Worm (Caenorhabditis elegans) whole organism, late embryonic: Measurements from ENCODE around the gene C25E10.13.

Experiments used
- C08G9.2 ChIP-seq: sonication (generic microtip); optimal IDR thresholded peaks from 2 replicates; lab custom pipeline; 2016; ENCODE audit warnings: mild to moderate bottlenecking, missing genetic modification characterization, moderate library complexity, missing compliant biosample characterization
- T23F11.4 ChIP-seq: fragments of 200-800 bp; sonication (Bioruptor generic); optimal IDR thresholded peaks from 2 replicates; lab custom pipeline; 2018; ENCODE audit warnings: mild to moderate bottlenecking, missing genetic modification characterization, missing compliant biosample characterization
- ahr-1 ChIP-seq: sonication (generic microtip); optimal IDR thresholded peaks from 2 replicates; lab custom pipeline; 2016; ENCODE audit warnings: missing genetic modification characterization, missing compliant biosample characterization
- ceh-18 ChIP-seq: sonication (generic microtip); optimal IDR thresholded peaks from 2 replicates; lab custom pipeline; 2016; ENCODE audit warnings: missing genetic modification characterization, missing compliant biosample characterization
- ceh-2 ChIP-seq: sonication (generic microtip); optimal IDR thresholded peaks from 2 replicates; lab custom pipeline; 2016; ENCODE audit warnings: missing genotype, missing genetic modification characterization, missing compliant biosample characterization
- ceh-22 ChIP-seq: sonication (generic microtip); optimal IDR thresholded peaks from 2 replicates; lab custom pipeline; 2017; ENCODE audit warnings: missing biosample characterization, missing genetic modification characterization
- ceh-24 ChIP-seq: sonication (generic microtip); optimal IDR thresholded peaks from 2 replicates; lab custom pipeline; 2016; ENCODE audit warnings: mild to moderate bottlenecking, missing genetic modification characterization, missing compliant biosample characterization
- ceh-34 ChIP-seq: sonication (generic microtip); optimal IDR thresholded peaks from 2 replicates; lab custom pipeline; 2016; ENCODE audit warnings: mild to moderate bottlenecking, missing genetic modification characterization, missing compliant biosample characterization
- ceh-45 ChIP-seq: fragments of 200-800 bp; sonication (Bioruptor generic); IDR thresholded peaks from 2 replicates; pipeline ENCODE4 v1.3.6; 2022; ENCODE audit warnings: missing genetic modification reagents, missing genetic modification characterization, missing compliant biosample characterization
- ceh-9 ChIP-seq: sonication (generic microtip); optimal IDR thresholded peaks from 2 replicates; lab custom pipeline; 2016; ENCODE audit warnings: mild to moderate bottlenecking, missing genetic modification characterization, inconsistent platforms, missing compliant biosample characterization
- che-1 ChIP-seq: sonication (generic microtip); optimal IDR thresholded peaks from 2 replicates; lab custom pipeline; 2016; ENCODE audit warnings: mild to moderate bottlenecking, missing genetic modification characterization, missing compliant biosample characterization
- dve-1 ChIP-seq: sonication (generic microtip); optimal IDR thresholded peaks from 2 replicates; lab custom pipeline; 2017; ENCODE audit warnings: antibody characterized with exemption, mild to moderate bottlenecking, missing genetic modification characterization, missing compliant biosample characterization
- elt-2 ChIP-seq: sonication (generic microtip); optimal IDR thresholded peaks from 2 replicates; lab custom pipeline; 2016; ENCODE audit warnings: missing genetic modification reagents, missing genetic modification characterization, missing compliant biosample characterization
- fax-1 ChIP-seq: sonication (generic microtip); optimal IDR thresholded peaks from 2 replicates; lab custom pipeline; 2016; ENCODE audit warnings: missing genotype, missing genetic modification characterization, missing compliant biosample characterization
- fkh-10 ChIP-seq: fragments of 150-350 bp; optimal IDR thresholded peaks from 2 replicates; lab custom pipeline; 2014; ENCODE audit warnings: missing biosample characterization, missing genetic modification reagents, missing genetic modification characterization
- fkh-6 ChIP-seq: sonication (generic microtip); optimal IDR thresholded peaks from 2 replicates; lab custom pipeline; 2016; ENCODE audit warnings: missing genetic modification characterization, missing compliant biosample characterization
- gmeb-2 ChIP-seq: sonication (generic microtip); optimal IDR thresholded peaks from 2 replicates; lab custom pipeline; 2016; ENCODE audit warnings: missing genetic modification characterization, inconsistent platforms, missing compliant biosample characterization
- hlh-13 ChIP-seq: fragments of 200-800 bp; sonication (Bioruptor generic); optimal IDR thresholded peaks from 2 replicates; lab custom pipeline; 2018; ENCODE audit warnings: mild to moderate bottlenecking, missing genetic modification characterization, missing compliant biosample characterization
- hlh-15 ChIP-seq: sonication (generic microtip); optimal IDR thresholded peaks from 2 replicates; lab custom pipeline; 2016; ENCODE audit warnings: missing genetic modification characterization, missing compliant biosample characterization
- hlh-6 ChIP-seq: sonication (generic microtip); optimal IDR thresholded peaks from 2 replicates; lab custom pipeline; 2016; ENCODE audit warnings: missing genotype, missing genetic modification characterization, missing compliant biosample characterization
- hlh-8 ChIP-seq: sonication (generic microtip); optimal IDR thresholded peaks from 2 replicates; lab custom pipeline; 2016; ENCODE audit warnings: missing genotype, missing genetic modification characterization, missing compliant biosample characterization
- nhr-11 ChIP-seq: fragments of 150-350 bp; optimal IDR thresholded peaks from 2 replicates; lab custom pipeline; 2014; ENCODE audit warnings: missing biosample characterization, missing genetic modification characterization
- nhr-232 ChIP-seq: sonication (generic microtip); optimal IDR thresholded peaks from 2 replicates; lab custom pipeline; 2016; ENCODE audit warnings: missing genetic modification characterization, missing compliant biosample characterization
- npax-4 ChIP-seq: sonication (generic microtip); optimal IDR thresholded peaks from 2 replicates; lab custom pipeline; 2016; ENCODE audit warnings: missing genetic modification characterization, missing compliant biosample characterization
- pat-9 ChIP-seq: fragments of 200-800 bp; sonication (Bioruptor generic); optimal IDR thresholded peaks from 2 replicates; lab custom pipeline; 2018; ENCODE audit warnings: mild to moderate bottlenecking, missing genetic modification characterization, moderate library complexity, missing compliant biosample characterization
- pqm-1 ChIP-seq: sonication (generic microtip); optimal IDR thresholded peaks from 2 replicates; lab custom pipeline; 2016; ENCODE audit warnings: missing genetic modification characterization, missing compliant biosample characterization
- sox-4 ChIP-seq: sonication (generic microtip); optimal IDR thresholded peaks from 2 replicates; lab custom pipeline; 2017; ENCODE audit warnings: mild to moderate bottlenecking, missing genetic modification characterization, inconsistent platforms, missing compliant biosample characterization
- tbx-7 ChIP-seq: sonication (generic microtip); optimal IDR thresholded peaks from 2 replicates; lab custom pipeline; 2016; ENCODE audit warnings: missing genotype, missing genetic modification characterization, missing compliant biosample characterization
- unc-42 ChIP-seq: sonication (generic microtip); optimal IDR thresholded peaks from 2 replicates; lab custom pipeline; 2016; ENCODE audit warnings: missing genotype, missing genetic modification characterization, missing compliant biosample characterization
- unc-55 ChIP-seq: sonication (generic microtip); optimal IDR thresholded peaks from 2 replicates; lab custom pipeline; 2017; ENCODE audit warnings: missing biosample characterization, missing genetic modification reagents, missing genetic modification characterization

Gene C25E10.13

DNA sequence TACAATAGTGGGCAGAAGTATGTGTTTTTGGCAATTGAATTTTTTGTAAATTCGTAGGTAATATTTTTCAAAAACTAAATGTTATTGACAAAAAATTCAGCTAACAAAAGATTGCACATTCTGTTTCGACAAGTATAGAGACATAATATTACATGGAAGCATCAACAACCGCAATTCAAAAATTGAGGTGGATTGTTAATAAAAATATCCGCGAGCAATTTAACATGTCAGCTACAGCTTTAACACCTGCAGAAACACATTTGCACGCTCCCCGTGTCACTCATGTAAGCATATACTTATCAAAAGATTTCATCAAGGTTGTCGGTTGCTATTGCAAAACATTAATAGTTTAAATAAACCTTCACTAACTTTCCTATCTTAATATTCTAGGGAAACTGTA lies 23.8 kb upstream of the C25E10.13 start, which contains the start of gene srsx-34:
Gene srsx-34 (plus strand): TSS at position 301 of the 400 bp plus-strand sequence.
- TF ChIP-seq gmeb-2 (tag; lab: Kevin White, UChicago), result no peak
- no peak for TF ChIP-seq ceh-18 (tag; lab: Kevin White, UChicago)
- TF ChIP-seq hlh-6 (tag; lab: Kevin White, UChicago), result no peak
- no peak for TF ChIP-seq T23F11.4 (GFP tag; lab: Kevin White, UChicago)

DNA sequence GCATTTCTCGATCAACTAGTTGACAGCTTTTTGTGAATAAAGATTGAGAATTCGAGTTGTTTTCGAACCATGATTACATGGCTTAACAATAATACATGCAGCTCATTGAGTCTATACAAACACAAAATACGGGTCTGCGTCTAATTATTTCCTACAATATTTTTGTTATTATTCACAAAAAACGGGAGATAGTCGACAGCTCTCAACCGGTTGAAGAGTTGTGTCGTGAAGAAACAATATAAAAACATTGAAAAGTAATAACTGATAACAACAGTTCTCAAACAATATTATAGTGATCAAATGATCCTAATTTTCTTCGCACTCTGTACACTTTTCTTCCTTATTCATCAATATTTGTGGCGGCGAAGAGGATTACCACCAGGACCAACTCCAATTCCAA lies 18.5 kb upstream of the C25E10.13 start, which contains the start of gene cyp-33B1:
Gene cyp-33B1 (plus strand): TSS at position 301 of the 400 bp plus-strand sequence.
- TF ChIP-seq unc-55, result no peak
- TF ChIP-seq pat-9 (tag; lab: Kevin White, UChicago), result no peak
- TF ChIP-seq ceh-24 (tag; lab: Kevin White, UChicago), result no peak
- no peak for TF ChIP-seq sox-4 (tag; lab: Kevin White, UChicago)
- no peak for TF ChIP-seq pqm-1
- no peak for TF ChIP-seq nhr-232 (tag; lab: Kevin White, UChicago)

DNA sequence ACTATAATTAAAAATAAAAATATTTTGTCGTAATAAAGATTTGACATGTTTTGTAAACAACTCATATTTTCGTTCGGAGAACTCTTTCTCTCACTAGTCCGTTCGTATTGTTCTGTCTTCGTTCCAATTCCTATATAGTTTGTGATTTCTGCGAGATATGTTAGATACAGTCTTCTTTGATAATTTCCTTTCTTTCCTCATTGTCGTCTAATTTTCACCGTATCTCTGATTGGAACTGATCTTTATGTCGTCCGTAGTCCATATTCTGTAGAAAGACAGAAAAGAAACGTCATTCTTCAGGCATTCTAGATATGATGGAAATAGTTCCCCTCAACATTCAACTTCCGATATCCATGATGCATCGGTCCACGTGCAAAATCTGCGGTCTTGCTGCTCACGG lies 14.7 kb upstream of the C25E10.13 start, which contains the start of gene nhr-30:
Gene nhr-30 (plus strand): TSS at position 301 of the 400 bp plus-strand sequence.
- TF ChIP-seq ceh-22 (tag; lab: Kevin White, UChicago) (no peak), hlh-13 (GFP tag; lab: Kevin White, UChicago) (no peak)

DNA sequence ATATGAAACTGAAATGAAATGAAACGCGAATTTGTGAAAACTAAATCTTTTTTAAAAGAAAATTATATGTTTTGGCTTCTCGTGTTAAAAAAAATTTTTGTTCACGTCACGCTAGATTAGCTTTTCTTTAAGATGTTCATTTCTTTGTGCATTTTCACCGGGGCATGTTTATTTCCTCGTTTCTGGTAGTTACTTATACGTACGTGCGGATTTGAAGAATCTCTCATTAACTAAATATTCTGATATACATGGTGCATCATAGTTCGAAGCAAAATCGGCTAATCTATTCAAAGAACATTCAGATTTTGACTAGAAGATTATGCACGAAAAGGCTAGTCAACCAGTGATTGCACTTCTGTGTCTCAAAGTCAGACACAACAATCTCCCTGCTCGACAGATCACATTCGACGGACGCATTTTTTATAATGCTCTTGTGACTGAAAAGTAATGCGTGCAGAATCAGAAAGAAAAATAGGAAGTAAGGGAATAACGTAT lies 11.9 kb upstream of the C25E10.13 start, which contains the start of gene C25E10.17:
Gene C25E10.17 (minus strand): TSS at position 51 of the 495 bp plus-strand sequence.
- TF ChIP-seq ceh-18 (tag; lab: Kevin White, UChicago) (no peak), che-1 (no peak), fkh-10 (no peak), fax-1 (no peak), hlh-8 (tag; lab: Kevin White, UChicago) (no peak), elt-2 (tag; lab: Kevin White, UChicago) (no peak), hlh-15 (no peak), ceh-34 (tag; lab: Kevin White, UChicago) (no peak), dve-1 (tag; lab: Kevin White, UChicago) (no peak)

DNA sequence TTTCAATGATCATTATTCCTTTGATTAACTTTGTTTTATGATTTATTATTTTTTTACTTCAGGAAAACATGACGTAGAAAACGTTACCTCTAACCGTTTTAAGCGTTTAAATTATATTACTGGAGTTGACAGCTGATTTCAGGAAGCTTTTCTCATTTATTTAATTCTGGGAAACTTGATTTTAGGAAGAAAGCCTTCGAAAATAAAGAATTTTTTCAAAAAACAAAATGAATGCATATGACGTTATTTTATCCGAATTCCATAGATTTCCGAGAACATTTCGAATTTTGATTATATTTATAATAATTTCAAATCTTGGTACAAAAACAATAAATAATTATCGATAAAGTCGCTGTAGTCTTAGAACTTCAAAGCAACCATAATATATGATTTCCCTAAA lies 10.3 kb upstream of the C25E10.13 start:
- TF ChIP-seq unc-42 (tag; lab: Kevin White, UChicago) (no peak), fax-1 (no peak), npax-4 (tag; lab: Kevin White, UChicago) (no peak), ceh-45 (no peak), ceh-9 (tag; lab: Kevin White, UChicago) (no peak), che-1 (no peak)

DNA sequence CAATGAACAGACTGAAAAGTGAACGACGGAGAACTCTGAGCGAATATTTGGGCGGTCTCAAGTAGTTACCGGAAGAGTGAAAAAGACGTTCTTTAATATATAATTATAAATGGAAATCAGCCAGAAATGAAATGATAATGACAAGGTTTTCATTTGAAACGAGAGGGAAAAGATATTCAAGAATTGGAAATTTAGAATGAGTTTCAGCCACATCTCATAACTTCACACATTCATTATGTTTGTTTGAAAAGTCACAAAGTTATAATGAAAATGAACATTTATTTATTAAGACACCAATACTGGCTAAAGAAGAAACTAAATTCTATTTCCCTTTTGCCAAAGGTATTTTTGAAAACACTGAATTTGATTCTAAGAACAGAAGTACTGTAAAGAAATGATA lies 8.4 kb upstream of the C25E10.13 start, which contains the start of gene C25E10.7:
Gene C25E10.7 (minus strand): TSS at position 101 of the 400 bp plus-strand sequence.
- TF ChIP-seq tbx-7, result no peak
- no peak for TF ChIP-seq hlh-8 (tag; lab: Kevin White, UChicago)
- no peak for TF ChIP-seq ceh-18 (tag; lab: Kevin White, UChicago)
- no peak for TF ChIP-seq fkh-6 (tag; lab: Kevin White, UChicago)
- TF ChIP-seq ceh-2, result no peak
- no peak for TF ChIP-seq pqm-1
- TF ChIP-seq T23F11.4 (GFP tag; lab: Kevin White, UChicago), result no peak
- TF ChIP-seq, all 69 proteins: peak for 0

DNA sequence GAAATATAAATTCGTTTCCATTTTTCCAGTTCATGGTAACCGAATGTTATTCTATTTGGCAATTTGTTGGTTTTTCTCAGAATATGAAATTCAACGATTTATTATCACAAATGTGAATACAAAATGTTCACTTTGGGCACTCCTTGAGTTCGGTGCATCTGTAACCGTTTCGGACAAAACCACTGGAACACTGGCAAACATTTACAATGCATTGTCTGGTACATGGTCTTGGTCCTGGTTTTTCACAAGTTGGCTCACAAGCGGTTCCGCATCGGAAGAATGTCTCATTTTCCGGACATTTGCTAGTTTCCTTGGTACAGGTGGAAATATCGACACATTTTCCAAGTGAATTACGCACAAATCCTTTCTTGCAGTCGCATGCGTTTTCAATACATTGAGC lies 6.3 kb upstream of the C25E10.13 start:
- no peak for TF ChIP-seq C08G9.2

DNA sequence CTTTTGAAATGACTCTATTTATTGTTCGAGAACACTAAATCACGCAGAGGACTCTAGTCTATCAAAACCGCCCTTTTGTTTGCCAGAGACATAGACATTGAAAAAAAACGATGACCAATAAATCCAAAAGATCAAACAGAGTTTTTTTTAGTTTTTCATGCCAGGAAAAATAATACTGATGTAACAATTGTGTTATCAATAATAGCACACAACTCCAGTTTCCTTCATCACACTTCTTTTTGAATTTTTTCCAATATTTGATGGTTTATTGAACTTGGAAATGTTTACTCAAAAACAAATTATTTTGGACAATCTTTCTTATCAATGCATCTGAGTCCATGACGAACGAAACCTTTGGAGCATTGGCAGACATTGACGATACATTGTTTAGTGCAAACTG lies 5.6 kb upstream of the C25E10.13 start, which contains the start of gene C25E10.8:
Gene C25E10.8 (minus strand): TSS at position 101 of the 400 bp plus-strand sequence.
- TF ChIP-seq ahr-1 (tag; lab: Kevin White, UChicago), result no peak
- no peak for TF ChIP-seq pqm-1
- no peak for TF ChIP-seq nhr-11 (tag; lab: Kevin White, UChicago)
- TF ChIP-seq ceh-18 (tag; lab: Kevin White, UChicago), result no peak
